Worm (Caenorhabditis elegans) whole organism, early embryonic: ENCODE measurements around the gene srh-240.

Experiments used
- B0310.2 ChIP-seq: sonication (generic microtip); optimal IDR thresholded peaks from 2 replicates; lab custom pipeline; 2016; ENCODE audit warnings: mild to moderate bottlenecking, missing genetic modification characterization, missing compliant biosample characterization
- ama-1 ChIP-seq: fragments of 150-350 bp; optimal IDR thresholded peaks from 2 replicates; lab custom pipeline; 2014
- ceh-36 ChIP-seq: sonication (generic microtip); optimal IDR thresholded peaks from 2 replicates; lab custom pipeline; 2016; ENCODE audit warnings: missing genetic modification characterization, inconsistent platforms, missing compliant biosample characterization

DNA sequence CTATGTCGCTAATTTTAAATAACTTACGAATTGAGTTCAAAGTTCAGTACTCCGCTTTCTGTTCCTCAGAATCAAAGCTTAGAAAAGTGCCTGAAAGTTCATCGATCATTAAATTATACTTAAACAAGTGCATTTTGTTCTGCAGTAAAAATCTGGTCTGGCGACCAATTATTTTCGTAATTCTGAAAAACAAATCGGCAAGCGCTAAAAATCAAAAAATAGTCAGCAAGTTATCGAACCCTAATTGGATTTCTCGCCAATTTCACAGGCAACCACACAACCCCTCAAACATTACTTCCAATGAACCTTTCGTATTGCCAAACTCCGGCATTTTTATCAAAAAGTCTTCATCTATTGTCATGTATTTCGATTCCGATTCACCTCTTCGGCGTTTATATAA lies 2.0 kb upstream of the srh-240 start, which contains the start of gene srh-272:
- TF ChIP-seq ama-1 (no peak), B0310.2 (tag; lab: Kevin White, UChicago) (no peak), ceh-36 (tag; lab: Kevin White, UChicago) (no peak)
